Worm (Caenorhabditis elegans) whole organism, L2 larva: Measurements from ENCODE around the gene F39C12.1.

Experiments
- ama-1 ChIP-seq: fragments of 150-350 bp; optimal IDR thresholded peaks from 2 replicates; lab custom pipeline; 2018; ENCODE audit warnings: inconsistent platforms
- elt-3 ChIP-seq: sonication (generic microtip); optimal IDR thresholded peaks from 2 replicates; lab custom pipeline; 2017; ENCODE audit warnings: missing biosample characterization, missing genetic modification characterization
- lin-13 ChIP-seq: fragments of 150-350 bp; optimal IDR thresholded peaks from 2 replicates; lab custom pipeline; 2014; ENCODE audit warnings: missing biosample characterization, missing genetic modification reagents, missing genetic modification characterization
- lsy-2 ChIP-seq, 2 experiments: fragments of 150-350 bp in 1 of 2; sonication (generic microtip) in 1 of 2; optimal IDR thresholded peaks; 2 replicates each; lab custom pipeline; 2014 to 2017; ENCODE audit warnings: missing biosample characterization in 2 of 2, missing genetic modification characterization in 2 of 2
- ztf-11 ChIP-seq: sonication (generic microtip); optimal IDR thresholded peaks from 2 replicates; lab custom pipeline; 2017; ENCODE audit warnings: missing biosample characterization, missing genetic modification characterization

- TF ChIP-seq elt-3 (tag; lab: Kevin White, UChicago) (no peak), ama-1 (lab: Kevin White, UChicago) (no peak), ztf-11 (tag; lab: Kevin White, UChicago) (no peak), lin-13 (GFP tag; lab: Kevin White, UChicago) (no peak), lsy-2 (tag; optimal IDR thresholded peaks at IDR 0.05; lab: Kevin White, UChicago) (no peak)
Measured at ce11 chrX:4895223-4895622, 42.2 kb upstream of the F39C12.1 start.
